Worm (Caenorhabditis elegans): Measurements from ENCODE around the gene cpr-6.

- no peak for TF ChIP-seq tra-4 (tag; optimal IDR thresholded peaks at IDR 0.05)
- no peak for TF ChIP-seq flt-1 (GFP tag; IDR thresholded peaks at IDR 0.05)
- no peak for TF ChIP-seq pes-1 (GFP tag; IDR thresholded peaks at IDR 0.05)
- TF ChIP-seq ama-1 (optimal IDR thresholded peaks at IDR 0.05) = no peak
- TF ChIP-seq aly-1 (tag; optimal IDR thresholded peaks at IDR 0.05) = no peak
- TF ChIP-seq ets-7 (tag; optimal IDR thresholded peaks at IDR 0.05) = no peak
- no peak for TF ChIP-seq hnd-1 (tag; optimal IDR thresholded peaks at IDR 0.05)
- no peak for TF ChIP-seq ceh-13 (GFP tag; optimal IDR thresholded peaks at IDR 0.05)
Measured at ce11 chrX:6646387-6647061, 39.5 kb downstream of the cpr-6 start.

All from whole organism, early embryonic.